Fruit fly (Drosophila melanogaster): Measurements from ENCODE around the gene dgrn.
A peak's percentile ranks its signal among the peaks of the same experiment; 100 is the strongest.

The dgrn gene

dm6 chr3R:5824456-5824855 is at the start of gene dgrn, which contains the start of gene Sec20 (continued):
- TF ChIP-seq ss (GFP tag; optimal IDR thresholded peaks at IDR 0.05) (no peak), fd85E (GFP tag; optimal IDR thresholded peaks at IDR 0.05) (no peak), CG11294 (GFP tag; IDR thresholded peaks at IDR 0.05) (no peak), Hr39 (GFP tag; optimal IDR thresholded peaks at IDR 0.05) (peak; percentile 53), Lpt (GFP tag; optimal IDR thresholded peaks at IDR 0.05) (no peak), fkh (GFP tag; optimal IDR thresholded peaks at IDR 0.05) (no peak), Eip93F (GFP tag; optimal IDR thresholded peaks at IDR 0.05) (peak; percentile 52), CG10631 (GFP tag; optimal IDR thresholded peaks at IDR 0.05) (peak; percentile 65)

DNA sequence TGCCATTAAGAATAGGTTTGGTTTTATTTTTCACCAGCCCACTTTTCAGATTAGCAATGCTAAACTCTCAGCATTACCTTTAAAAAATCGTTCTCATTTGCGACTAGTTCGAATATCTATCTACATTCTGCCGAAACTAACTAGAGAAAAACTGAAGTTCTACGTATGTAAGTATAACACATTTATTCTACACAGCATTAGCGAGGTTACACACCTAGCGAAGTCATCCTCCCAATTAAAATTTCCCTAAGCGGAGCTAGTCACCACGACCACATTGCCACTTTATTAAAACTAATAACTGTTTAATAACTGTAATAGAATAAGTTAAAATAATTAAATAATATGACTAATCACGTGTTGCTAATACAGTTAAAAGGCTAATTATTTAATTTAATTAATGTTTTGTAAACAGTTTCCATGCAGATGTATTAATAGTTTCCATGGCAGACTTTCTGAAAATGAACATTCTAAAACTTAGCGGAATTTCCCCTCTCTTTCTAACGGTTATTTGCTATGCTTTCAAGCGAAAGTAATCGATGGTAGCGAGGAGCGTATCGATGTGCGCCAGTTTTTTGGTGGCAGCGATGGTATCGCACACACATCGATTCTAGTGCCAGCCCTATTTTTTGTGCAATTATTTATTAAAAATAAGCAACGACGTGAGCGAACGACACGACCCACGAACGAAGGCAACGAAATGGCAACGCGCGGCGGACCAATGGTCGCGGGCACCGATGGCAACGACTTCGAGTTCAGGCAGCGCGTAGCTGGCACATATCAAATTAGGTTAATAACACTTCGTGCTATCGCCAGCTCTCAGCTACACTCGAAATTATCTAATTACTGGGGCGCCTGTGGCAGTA is 45.5 kb upstream of the dgrn start, which contains the start of gene jagn:
jagn (plus strand) TSS at position 585 of the 863 bp plus-strand sequence.
- TF ChIP-seq CG34406 (GFP tag; optimal IDR thresholded peaks at IDR 0.05) (peak; percentile 27), cyc (GFP tag; optimal IDR thresholded peaks at IDR 0.05) (peak; percentile 54), Met (GFP tag; optimal IDR thresholded peaks at IDR 0.05) (peak; percentile 63), spab (GFP tag; optimal IDR thresholded peaks at IDR 0.05) (no peak), CG6276 (GFP tag; optimal IDR thresholded peaks at IDR 0.05) (no peak), CG8319 (GFP tag; optimal IDR thresholded peaks at IDR 0.05) (no peak), CG10669 (GFP tag; optimal IDR thresholded peaks at IDR 0.05) (no peak), CG32006 (GFP tag; optimal IDR thresholded peaks at IDR 0.05) (no peak), CG10631 (GFP tag; optimal IDR thresholded peaks at IDR 0.05) (no peak), CG8119 (GFP tag; IDR thresholded peaks at IDR 0.05) (no peak), CG11902 (GFP tag; optimal IDR thresholded peaks at IDR 0.05) (no peak), CG3032 (tag; optimal IDR thresholded peaks at IDR 0.05) (peak; percentile 20), Hr4 (GFP tag; optimal IDR thresholded peaks at IDR 0.05) (peak; percentile 30), CG11294 (GFP tag; IDR thresholded peaks at IDR 0.05) (no peak), vri (GFP tag; optimal IDR thresholded peaks at IDR 0.05) (no peak), Sox14 (GFP tag; optimal IDR thresholded peaks at IDR 0.05) (peak; percentile 35), Eip75B (GFP tag; optimal IDR thresholded peaks at IDR 0.05) (peak; percentile 40), CG9139 (GFP tag; optimal IDR thresholded peaks at IDR 0.05) (no peak), achi (GFP tag; optimal IDR thresholded peaks at IDR 0.05) (peak; percentile 49), CG6163 (GFP tag; IDR thresholded peaks at IDR 0.05) (peak; percentile 54; the same call in 2 of the 3 replicates), Smox (GFP tag; optimal IDR thresholded peaks at IDR 0.05) (peak; percentile 53), Ets96B (tag; optimal IDR thresholded peaks at IDR 0.05) (no peak), fkh (GFP tag; optimal IDR thresholded peaks at IDR 0.05) (no peak), Eip93F (GFP tag; optimal IDR thresholded peaks at IDR 0.05) (no peak), Sox15 (GFP tag; optimal IDR thresholded peaks at IDR 0.05) (no peak), CG3919 (GFP tag; optimal IDR thresholded peaks at IDR 0.05) (peak; percentile 56), topi (GFP tag; optimal IDR thresholded peaks at IDR 0.05) (peak; percentile 45), CG6808 (GFP tag; optimal IDR thresholded peaks at IDR 0.05) (no peak), ss (GFP tag; optimal IDR thresholded peaks at IDR 0.05) (no peak), dac (GFP tag; optimal IDR thresholded peaks at IDR 0.05) (no peak), fd85E (GFP tag; optimal IDR thresholded peaks at IDR 0.05) (no peak), CG8632 (GFP tag; optimal IDR thresholded peaks at IDR 0.05) (no peak), CG1621 (tag; optimal IDR thresholded peaks at IDR 0.05) (no peak), pdm3 (GFP tag; optimal IDR thresholded peaks at IDR 0.05) (peak; percentile 26), CG6792 (GFP tag; optimal IDR thresholded peaks at IDR 0.05) (no peak), CG6854 (GFP tag; optimal IDR thresholded peaks at IDR 0.05) (no peak), OdsH (GFP tag; optimal IDR thresholded peaks at IDR 0.05) (peak; percentile 43), Hr39 (GFP tag; optimal IDR thresholded peaks at IDR 0.05) (peak; percentile 59), CG11762 (GFP tag; optimal IDR thresholded peaks at IDR 0.05; ENCODE audit: insufficient read depth) (no peak), Ets21C (GFP tag; optimal IDR thresholded peaks at IDR 0.05) (peak; percentile 49), Eip78C (GFP tag) (peak; percentile 81), salr (GFP tag; optimal IDR thresholded peaks at IDR 0.05) (no peak), Blimp-1 (GFP tag; optimal IDR thresholded peaks at IDR 0.05) (peak; percentile 18), CG16779 (tag; optimal IDR thresholded peaks at IDR 0.05) (no peak), eg (GFP tag; IDR thresholded peaks at IDR 0.05) (0 out of 3 replicates have a peak, but pooled peaks have one; percentile 24), Hr38 (GFP tag; optimal IDR thresholded peaks at IDR 0.05) (no peak)
